Fruit fly (Drosophila melanogaster): Measurements from ENCODE around the gene Prosbeta3.

Gene Prosbeta3

DNA sequence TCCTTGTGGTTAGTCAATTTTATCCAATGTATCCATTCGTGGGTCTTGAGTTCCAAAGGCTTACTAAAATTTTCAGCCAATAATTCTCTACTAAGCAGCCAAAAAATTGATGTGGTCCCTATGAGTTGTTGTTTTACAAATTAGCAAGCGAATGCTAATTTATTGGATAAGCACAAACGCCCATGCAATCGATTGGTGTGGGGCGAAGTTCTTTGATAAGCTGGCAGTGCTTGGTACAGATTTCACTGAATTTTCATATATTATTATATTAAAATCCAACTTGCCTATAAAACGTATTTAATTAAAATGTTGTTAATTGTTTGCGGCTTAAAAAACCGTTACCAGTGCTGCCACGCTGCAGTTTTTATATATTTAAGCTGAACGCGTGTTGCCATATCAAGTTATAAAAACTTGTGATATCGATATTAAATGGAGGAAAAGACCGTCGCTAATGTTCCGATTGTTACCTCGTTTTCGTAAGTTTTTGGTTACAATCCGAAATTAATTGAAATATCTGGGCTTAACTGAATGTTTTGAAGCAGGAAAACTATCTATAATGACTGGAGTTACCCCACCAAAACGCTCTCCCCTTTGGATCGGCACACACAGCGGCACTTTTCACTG lies 2.3 kb downstream of the Prosbeta3 start, which contains the start of the genes CG31100 and CG11980 (continued):
- TF ChIP-seq MBD-R2 (GFP tag; IDR thresholded peaks at IDR 0.05), result peak; percentile 46
- TF ChIP-seq Lhr (GFP tag; optimal IDR thresholded peaks at IDR 0.05), result peak; percentile 70
- no peak for TF ChIP-seq pnt (GFP tag; optimal IDR thresholded peaks at IDR 0.05)
- TF ChIP-seq CG5245 (GFP tag; optimal IDR thresholded peaks at IDR 0.05), result no peak
- no peak for TF ChIP-seq crc (GFP tag; optimal IDR thresholded peaks at IDR 0.05)
- no peak for TF ChIP-seq Dek (tag; optimal IDR thresholded peaks at IDR 0.05)
- TF ChIP-seq CG12391 (tag; optimal IDR thresholded peaks at IDR 0.05), result no peak
- 0 out of 2 replicates have a peak, but pooled peaks have one; percentile 17 for TF ChIP-seq vvl (GFP tag; IDR thresholded peaks at IDR 0.05)
- no peak for TF ChIP-seq CG16779 (GFP tag; IDR thresholded peaks at IDR 0.05)
- peak; percentile 74 for TF ChIP-seq E2f2 (GFP tag; IDR thresholded peaks at IDR 0.05)
- no peak for TF ChIP-seq zfh2 (GFP tag; optimal IDR thresholded peaks at IDR 0.05)
- no peak for TF ChIP-seq Gug (GFP tag; IDR thresholded peaks at IDR 0.05)
- TF ChIP-seq CG17829 (tag; optimal IDR thresholded peaks at IDR 0.05), result peak; percentile 35
- no peak for TF ChIP-seq CG4820 (GFP tag; optimal IDR thresholded peaks at IDR 0.05)
- TF ChIP-seq CG1792 (GFP tag; optimal IDR thresholded peaks at IDR 0.05), result no peak
- no peak for TF ChIP-seq CG4424 (GFP tag; optimal IDR thresholded peaks at IDR 0.05)
- TF ChIP-seq CrebB (tag; optimal IDR thresholded peaks at IDR 0.05), result no peak
- peak; percentile 35 for TF ChIP-seq gfzf (GFP tag; optimal IDR thresholded peaks at IDR 0.05)
- peak; percentile 56 for TF ChIP-seq HmgZ (tag; optimal IDR thresholded peaks at IDR 0.05)
- TF ChIP-seq dati (GFP tag; IDR thresholded peaks at IDR 0.05), result no peak
- TF ChIP-seq Xrp1 (GFP tag; IDR thresholded peaks at IDR 0.05), result no peak
- TF ChIP-seq shn (GFP tag; optimal IDR thresholded peaks at IDR 0.05), result no peak
- no peak for TF ChIP-seq CG4404 (GFP tag; IDR thresholded peaks at IDR 0.05)
- TF ChIP-seq CTCF (GFP tag; optimal IDR thresholded peaks at IDR 0.05), result peak; percentile 8
- no peak for TF ChIP-seq Dfd (GFP tag; optimal IDR thresholded peaks at IDR 0.05)
- TF ChIP-seq Taf1 (GFP tag; IDR thresholded peaks at IDR 0.05), result no peak
- TF ChIP-seq CG3847 (GFP tag; IDR thresholded peaks at IDR 0.05), result peak; percentile 46
- no peak for TF ChIP-seq Xbp1 (GFP tag; optimal IDR thresholded peaks at IDR 0.05)
- TF ChIP-seq CG12071 (GFP tag; optimal IDR thresholded peaks at IDR 0.05), result no peak
- TF ChIP-seq slbo (GFP tag; IDR thresholded peaks at IDR 0.05), result no peak
- TF ChIP-seq trem (tag; optimal IDR thresholded peaks at IDR 0.05), result peak; percentile 77
- no peak for TF ChIP-seq Vsx1 (GFP tag; optimal IDR thresholded peaks at IDR 0.05)
- TF ChIP-seq CG6272 (GFP tag; IDR thresholded peaks at IDR 0.05), result no peak
- no peak for TF ChIP-seq klu (GFP tag; IDR thresholded peaks at IDR 0.05)
- TF ChIP-seq gem (tag; optimal IDR thresholded peaks at IDR 0.05), result no peak
- TF ChIP-seq HHEX (GFP tag; optimal IDR thresholded peaks at IDR 0.05), result no peak
- TF ChIP-seq CG17359 (tag; optimal IDR thresholded peaks at IDR 0.05), result no peak
- TF ChIP-seq sens (GFP tag), result peak; percentile 72
- TF ChIP-seq rib (GFP tag; IDR thresholded peaks at IDR 0.05), result no peak
- TF ChIP-seq Dp (GFP tag; optimal IDR thresholded peaks at IDR 0.05), result peak; percentile 74
- no peak for TF ChIP-seq CG7928 (GFP tag; optimal IDR thresholded peaks at IDR 0.05)
- TF ChIP-seq sima (GFP tag; optimal IDR thresholded peaks at IDR 0.05), result no peak
- no peak for TF ChIP-seq CG10209 (GFP tag; optimal IDR thresholded peaks at IDR 0.05)
- no peak for TF ChIP-seq CG11696 (GFP tag; IDR thresholded peaks at IDR 0.05)
- no peak for TF ChIP-seq CG13424 (tag; optimal IDR thresholded peaks at IDR 0.05)
- no peak for TF ChIP-seq Drgx (GFP tag; IDR thresholded peaks at IDR 0.05)
- no peak for TF ChIP-seq scrt (GFP tag; optimal IDR thresholded peaks at IDR 0.05)
- no peak for TF ChIP-seq CG12942 (GFP tag; optimal IDR thresholded peaks at IDR 0.05)
- TF ChIP-seq repo (GFP tag; optimal IDR thresholded peaks at IDR 0.05), result no peak
- no peak for TF ChIP-seq CG14050 (GFP tag; IDR thresholded peaks at IDR 0.05)
- TF ChIP-seq Dll (GFP tag; IDR thresholded peaks at IDR 0.05; ENCODE audit: partially characterized antibody), result peak; percentile 77
- TF ChIP-seq peb (GFP tag; IDR thresholded peaks at IDR 0.05), result no peak
- no peak for TF ChIP-seq her (GFP tag; optimal IDR thresholded peaks at IDR 0.05)

Data from whole organism, embryonic.